Worm (Caenorhabditis elegans) whole organism, L2 larva: ENCODE data around the gene dnj-25.

Experiments
- blmp-1 ChIP-seq: sonication (generic microtip); optimal IDR thresholded peaks from 2 replicates; lab custom pipeline; 2017; ENCODE audit warnings: missing genetic modification characterization, mild to moderate bottlenecking, missing compliant biosample characterization, antibody characterized with exemption, moderate library complexity; ENCODE audit not compliant: insufficient read depth
- dmd-4 ChIP-seq: sonication (generic microtip); optimal IDR thresholded peaks from 2 replicates; lab custom pipeline; 2017; ENCODE audit warnings: missing biosample characterization, missing genetic modification characterization
- egl-27 ChIP-seq: sonication (generic microtip); optimal IDR thresholded peaks from 3 replicates; lab custom pipeline; 2017; ENCODE audit warnings: missing biosample characterization, missing genetic modification reagents, missing genetic modification characterization
- lin-11 ChIP-seq: fragments of 150-350 bp; sonication (generic microtip); optimal IDR thresholded peaks from 2 replicates; lab custom pipeline; 2014; ENCODE audit warnings: missing biosample characterization, missing genetic modification characterization, inconsistent platforms, mixed read lengths
- nhr-12 ChIP-seq: fragments of 150-350 bp; optimal IDR thresholded peaks from 2 replicates; lab custom pipeline; 2014; ENCODE audit warnings: missing biosample characterization, missing genetic modification characterization
- nhr-21 ChIP-seq: fragments of 150-350 bp; optimal IDR thresholded peaks from 2 replicates; lab custom pipeline; 2014; ENCODE audit warnings: missing biosample characterization, missing genetic modification characterization
- unc-62 ChIP-seq: fragments of 150-350 bp; optimal IDR thresholded peaks from 2 replicates; lab custom pipeline; 2014; ENCODE audit warnings: missing biosample characterization, missing genetic modification reagents, missing genetic modification characterization

DNA sequence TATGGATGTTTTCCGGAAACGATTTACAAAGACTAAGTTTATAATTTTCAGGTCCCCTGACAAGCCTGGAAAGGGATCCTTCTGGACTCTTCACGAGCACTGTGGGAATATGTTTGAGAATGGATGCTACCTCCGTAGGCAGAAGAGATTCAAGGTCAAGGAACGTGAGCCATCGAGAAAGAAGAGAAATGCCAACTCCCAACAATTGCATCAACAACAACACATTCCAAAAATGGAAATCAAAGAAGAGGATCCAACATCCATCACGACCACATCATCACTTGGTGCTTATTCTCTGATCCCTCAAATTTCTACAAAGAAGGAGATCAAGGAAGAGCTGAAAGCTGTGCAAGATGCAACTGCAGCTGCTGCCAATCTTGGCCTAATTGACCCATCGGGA is 14.0 kb upstream of the dnj-25 start:
- TF ChIP-seq nhr-12 (tag; lab: Kevin White, UChicago), result no peak
- TF ChIP-seq blmp-1 (tag; lab: Kevin White, UChicago), result no peak
- no peak for TF ChIP-seq dmd-4 (tag; lab: Kevin White, UChicago)
- TF ChIP-seq unc-62 (GFP tag; lab: Kevin White, UChicago), result no peak
- no peak for TF ChIP-seq lin-11
- no peak for TF ChIP-seq nhr-21 (tag; lab: Kevin White, UChicago)
- no peak for TF ChIP-seq egl-27 (tag; lab: Kevin White, UChicago)
